Worm (Caenorhabditis elegans): ENCODE data around the gene tex-2.
A peak's percentile ranks its signal among the peaks of the same experiment; 100 is the strongest.

tex-2 gene

DNA sequence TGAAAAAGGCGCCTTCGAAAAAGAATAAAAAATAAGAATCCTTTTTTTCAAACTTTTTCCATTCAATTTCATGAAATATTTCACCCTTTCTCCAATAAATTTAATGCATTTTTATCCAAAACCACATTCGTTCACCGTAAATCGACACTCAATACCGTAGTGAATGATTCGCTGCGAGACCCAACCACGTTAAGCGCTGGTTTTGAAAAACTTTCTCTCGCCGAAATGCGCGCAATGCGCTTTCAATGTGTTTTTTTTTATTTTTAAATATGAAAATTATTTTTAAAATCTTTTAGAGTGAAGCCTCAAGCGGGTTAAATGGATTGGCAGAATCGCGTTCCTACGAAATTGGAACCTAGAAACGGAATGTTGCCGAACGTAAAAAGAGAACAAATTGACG, 32.9 kb upstream of the tex-2 start, which contains the start of gene F59G1.8:
TSS of gene F59G1.8 (plus strand) at position 293 of the 400 bp plus-strand sequence.
- TF ChIP-seq R02D3.7 (tag; optimal IDR thresholded peaks at IDR 0.05) = peak; percentile 49
- TF ChIP-seq Y75B8A.6 (GFP tag; IDR thresholded peaks at IDR 0.05) = no peak

DNA sequence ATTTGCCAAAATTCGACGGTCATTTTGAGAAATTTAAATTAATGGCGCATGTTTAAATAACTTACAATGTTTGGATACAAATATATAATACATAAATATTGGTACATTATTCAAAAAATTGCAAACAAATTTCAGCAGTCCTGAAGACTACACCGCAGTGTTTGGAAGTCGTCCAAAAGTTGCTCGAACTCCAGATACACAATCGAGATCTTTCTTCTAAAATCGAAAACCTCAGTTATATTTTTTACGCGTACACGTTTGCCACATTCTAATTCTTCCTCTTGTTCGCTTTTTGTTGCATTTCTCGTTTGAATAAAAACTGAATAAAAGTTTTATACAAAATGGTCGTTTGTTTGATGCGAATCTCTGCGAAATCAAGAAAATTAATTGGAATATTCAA, 30.8 kb upstream of the tex-2 start, which contains the start of gene tsp-18:
TSS of gene tsp-18 (plus strand) at position 301 of the 400 bp plus-strand sequence.
- TF ChIP-seq aha-1 (tag) (peak; percentile 64), nhr-48 (tag; optimal IDR thresholded peaks at IDR 0.05) (no peak)

- TF ChIP-seq aha-1 (tag) (peak; percentile 96), spr-1 (tag; optimal IDR thresholded peaks at IDR 0.05) (no peak)
Measured at ce11 chrII:5902139-5902538, 28.7 kb upstream of the tex-2 start.

ce11 chrII:5901407-5902026, 28.1 kb upstream of the tex-2 start:
- TF ChIP-seq jun-1 (tag; optimal IDR thresholded peaks at IDR 0.05) (peak; percentile 4), F10B5.3 (tag; optimal IDR thresholded peaks at IDR 0.05) (peak; percentile 55), nhr-237 (tag; optimal IDR thresholded peaks at IDR 0.05) (no peak), hif-1 (tag; optimal IDR thresholded peaks at IDR 0.05) (peak in 1 of 2 experiments; percentile 65), rbr-2 (tag; optimal IDR thresholded peaks at IDR 0.05) (peak; percentile 74), pha-4 (GFP tag; IDR thresholded peaks at IDR 0.05) (peak; percentile 61), pha-4 (tag; optimal IDR thresholded peaks at IDR 0.05) (no peak), arid-1 (GFP tag; conservative IDR thresholded peaks at IDR 0.05) (0 out of 2 replicates have a peak, but pooled peaks have one; percentile 43), daf-16 (GFP tag; optimal IDR thresholded peaks at IDR 0.05) (no peak), daf-16 (tag; optimal IDR thresholded peaks at IDR 0.05) (peak; percentile 36), lsy-2 (tag; optimal IDR thresholded peaks at IDR 0.05) (peak in 1 of 2 experiments; percentile 15), D1046.2 (GFP tag; IDR thresholded peaks at IDR 0.05) (0 out of 2 replicates have a peak, but pooled peaks have one; percentile 46), lin-38 (GFP tag; IDR thresholded peaks at IDR 0.05) (peak; percentile 32), dve-1 (tag; optimal IDR thresholded peaks at IDR 0.05; ENCODE audit: insufficient read depth) (peak; percentile 56), nhr-6 (tag; optimal IDR thresholded peaks at IDR 0.05) (no peak), unc-62 (GFP tag; optimal IDR thresholded peaks at IDR 0.05 in 1 of 2) (peak in 1 of 2 experiments; percentile 93), unc-62 (tag; optimal IDR thresholded peaks at IDR 0.05) (no peak), daf-12 (tag; optimal IDR thresholded peaks at IDR 0.05) (no peak), saeg-2 (GFP tag; IDR thresholded peaks at IDR 0.05) (no peak), hlh-30 (tag; optimal IDR thresholded peaks at IDR 0.05; ENCODE audit: insufficient read depth) (peak; percentile 22), T26A8.4 (GFP tag; IDR thresholded peaks at IDR 0.05) (peak; percentile 56; the same call in 1 of the 2 replicates), ceh-20 (GFP tag; IDR thresholded peaks at IDR 0.05) (no peak; the same call in 1 of the 2 replicates), nhr-28 (tag; optimal IDR thresholded peaks at IDR 0.05) (peak; percentile 36), unc-130 (GFP tag; optimal IDR thresholded peaks at IDR 0.05) (no peak), F37D6.2 (tag; optimal IDR thresholded peaks at IDR 0.05) (peak; percentile 71), mxl-3 (GFP tag; optimal IDR thresholded peaks at IDR 0.05) (peak; percentile 47), zag-1 (tag; optimal IDR thresholded peaks at IDR 0.05) (no peak), dmd-6 (GFP tag; IDR thresholded peaks at IDR 0.05) (no peak), mdl-1 (tag; optimal IDR thresholded peaks at IDR 0.05) (peak; percentile 60 to 61), F26F4.8 (GFP tag; conservative IDR thresholded peaks at IDR 0.05) (no peak), dpl-1 (GFP tag; optimal IDR thresholded peaks at IDR 0.05) (peak; percentile 16), lin-39 (tag; optimal IDR thresholded peaks at IDR 0.05) (no peak), egl-43 (GFP tag; IDR thresholded peaks at IDR 0.05) (peak; percentile 89), ctbp-1 (GFP tag; IDR thresholded peaks at IDR 0.05) (peak; percentile 81), Y48G9A.11 (GFP tag; IDR thresholded peaks at IDR 0.05) (no peak), daf-19 (GFP tag; conservative IDR thresholded peaks at IDR 0.05) (no peak), ceh-32 (tag; optimal IDR thresholded peaks at IDR 0.05; ENCODE audit: poor library complexity) (peak; percentile 27), hmg-1.1 (GFP tag; IDR thresholded peaks at IDR 0.05) (peak; percentile 83), madf-9 (GFP tag; conservative IDR thresholded peaks at IDR 0.05) (peak; percentile 98), lin-1 (GFP tag; IDR thresholded peaks at IDR 0.05) (peak; percentile 68; the same call in 1 of the 2 replicates)

Measured in whole organism, L4 larva.